Worm (Caenorhabditis elegans): ENCODE data around the gene Y43F4B.10.

ce11 chrIII:13270896-13271295, 43.0 kb upstream of the Y43F4B.10 start:
- TF ChIP-seq nhr-90 (tag; optimal IDR thresholded peaks at IDR 0.05) (no peak), snpc-4 (GFP tag; optimal IDR thresholded peaks at IDR 0.05) (no peak), snpc-4 (tag; optimal IDR thresholded peaks at IDR 0.05) (no peak), C17E4.6 (GFP tag; IDR thresholded peaks at IDR 0.05) (no peak), unc-62 (GFP tag; optimal IDR thresholded peaks at IDR 0.05) (no peak), pha-4 (tag; optimal IDR thresholded peaks at IDR 0.05) (no peak), ama-1 (optimal IDR thresholded peaks at IDR 0.05) (no peak), ama-1 (GFP tag; optimal IDR thresholded peaks at IDR 0.05) (no peak), snpc-3.4 (tag; optimal IDR thresholded peaks at IDR 0.05) (no peak), ztf-3 (GFP tag; optimal IDR thresholded peaks at IDR 0.05) (no peak), lin-35 (GFP tag; optimal IDR thresholded peaks at IDR 0.05) (no peak), ZK185.1 (tag; optimal IDR thresholded peaks at IDR 0.05; ENCODE audit: poor library complexity, severe bottlenecking) (no peak), egl-18 (GFP tag; IDR thresholded peaks at IDR 0.05) (no peak)
